Worm (Caenorhabditis elegans): ENCODE measurements around the gene C50D2.10.

C50D2.10 gene

ce11 chrII:97992-98763, 760 bp upstream of the C50D2.10 start, which contains the start of the genes luc-7L3 and sftb-6:
luc-7L3 (minus strand) TSS chrII:98027.
sftb-6 (plus strand) TSS chrII:98404.
- TF ChIP-seq C38D4.7 (GFP tag; optimal IDR thresholded peaks at IDR 0.05) (no peak), ceh-18 (tag; optimal IDR thresholded peaks at IDR 0.05) (no peak), unc-42 (tag; optimal IDR thresholded peaks at IDR 0.05) (peak; percentile 30), unc-3 (GFP tag; conservative IDR thresholded peaks at IDR 0.05) (no peak), unc-3 (tag; optimal IDR thresholded peaks at IDR 0.05) (peak; percentile 76), unc-55 (GFP tag; optimal IDR thresholded peaks at IDR 0.05) (peak; percentile 12), rnt-1 (tag; optimal IDR thresholded peaks at IDR 0.05) (no peak), pax-1 (tag; optimal IDR thresholded peaks at IDR 0.05) (peak; percentile 14), elt-2 (tag; optimal IDR thresholded peaks at IDR 0.05) (peak; percentile 43), T23F11.4 (GFP tag; optimal IDR thresholded peaks at IDR 0.05) (no peak)

- TF ChIP-seq unc-55 (GFP tag; optimal IDR thresholded peaks at IDR 0.05) (no peak), madf-2 (tag; optimal IDR thresholded peaks at IDR 0.05) (no peak), pat-9 (tag; optimal IDR thresholded peaks at IDR 0.05) (no peak), unc-86 (tag; optimal IDR thresholded peaks at IDR 0.05) (no peak), dve-1 (tag; optimal IDR thresholded peaks at IDR 0.05) (no peak), hlh-8 (tag; optimal IDR thresholded peaks at IDR 0.05) (no peak), ceh-18 (tag; optimal IDR thresholded peaks at IDR 0.05) (no peak), ceh-2 (tag; optimal IDR thresholded peaks at IDR 0.05) (no peak), gmeb-2 (tag; optimal IDR thresholded peaks at IDR 0.05) (no peak), hlh-15 (tag; optimal IDR thresholded peaks at IDR 0.05) (no peak), pag-3 (tag; optimal IDR thresholded peaks at IDR 0.05; ENCODE audit: borderline replicate concordance) (no peak), npax-4 (tag; optimal IDR thresholded peaks at IDR 0.05) (no peak), tbx-2 (tag; optimal IDR thresholded peaks at IDR 0.05) (no peak), hlh-6 (tag; optimal IDR thresholded peaks at IDR 0.05) (no peak), odd-2 (tag; optimal IDR thresholded peaks at IDR 0.05) (no peak), che-1 (tag; optimal IDR thresholded peaks at IDR 0.05) (no peak), mec-3 (tag; optimal IDR thresholded peaks at IDR 0.05; ENCODE audit: borderline replicate concordance) (no peak)
Observed at ce11 chrII:101176-101575, 2.2 kb downstream of the C50D2.10 start.

ce11 chrII:104234-104633, 5.3 kb downstream of the C50D2.10 start, which contains the start of gene col-68:
col-68 (plus strand) TSS chrII:104534.
- TF ChIP-seq pqm-1 (tag; optimal IDR thresholded peaks at IDR 0.05) (no peak), pag-3 (tag; optimal IDR thresholded peaks at IDR 0.05; ENCODE audit: borderline replicate concordance) (no peak), fkh-6 (tag; optimal IDR thresholded peaks at IDR 0.05) (no peak), hlh-15 (tag; optimal IDR thresholded peaks at IDR 0.05) (no peak), sox-2 (GFP tag; IDR thresholded peaks at IDR 0.05) (no peak), unc-55 (GFP tag; optimal IDR thresholded peaks at IDR 0.05) (no peak), odd-2 (tag; optimal IDR thresholded peaks at IDR 0.05) (no peak), ceh-2 (tag; optimal IDR thresholded peaks at IDR 0.05) (no peak), ceh-6 (GFP tag; optimal IDR thresholded peaks at IDR 0.05) (no peak), ceh-19 (GFP tag; optimal IDR thresholded peaks at IDR 0.05) (no peak), sox-4 (tag; optimal IDR thresholded peaks at IDR 0.05) (no peak), ceh-31 (tag; optimal IDR thresholded peaks at IDR 0.05) (no peak), lim-6 (tag; optimal IDR thresholded peaks at IDR 0.05) (no peak), ttx-3 (tag; optimal IDR thresholded peaks at IDR 0.05) (no peak)

ce11 chrII:105327-105882, 6.5 kb downstream of the C50D2.10 start:
- TF ChIP-seq hlh-30 (tag; optimal IDR thresholded peaks at IDR 0.05; ENCODE audit: insufficient read depth) (no peak), ceh-30 (tag; optimal IDR thresholded peaks at IDR 0.05) (no peak), pha-2 (tag; optimal IDR thresholded peaks at IDR 0.05) (no peak), T23F11.4 (GFP tag; optimal IDR thresholded peaks at IDR 0.05) (no peak), unc-55 (GFP tag; optimal IDR thresholded peaks at IDR 0.05) (no peak), ceh-19 (GFP tag; optimal IDR thresholded peaks at IDR 0.05) (no peak), eyg-1 (tag; optimal IDR thresholded peaks at IDR 0.05) (no peak), hlh-6 (tag; optimal IDR thresholded peaks at IDR 0.05) (no peak), ttx-3 (tag; optimal IDR thresholded peaks at IDR 0.05) (no peak), ceh-45 (GFP tag; IDR thresholded peaks at IDR 0.05) (no peak), ceh-6 (GFP tag; optimal IDR thresholded peaks at IDR 0.05) (no peak), hlh-13 (GFP tag; optimal IDR thresholded peaks at IDR 0.05) (no peak), C08G9.2 (tag; optimal IDR thresholded peaks at IDR 0.05) (no peak), nfya-1 (tag; optimal IDR thresholded peaks at IDR 0.05) (no peak), sdc-2 (tag; optimal IDR thresholded peaks at IDR 0.05) (no peak), fkh-6 (tag; optimal IDR thresholded peaks at IDR 0.05) (no peak), pqm-1 (tag; optimal IDR thresholded peaks at IDR 0.05) (no peak), pat-9 (tag; optimal IDR thresholded peaks at IDR 0.05) (no peak), unc-42 (tag; optimal IDR thresholded peaks at IDR 0.05) (no peak), ceh-2 (tag; optimal IDR thresholded peaks at IDR 0.05) (no peak)

All from whole organism, late embryonic.